Fruit fly (Drosophila melanogaster) whole organism, embryonic: ENCODE data around the gene CG13484.

Source experiments
- CG1024 ChIP-seq: fragments of 200-800 bp; sonication (Bioruptor generic); IDR thresholded peaks from 2 replicates; pipeline ENCODE4 v1.3.6; 2022; ENCODE audit warnings: missing biosample characterization, missing genetic modification characterization
- CG11504 ChIP-seq: fragments of 200-800 bp; sonication (Bioruptor generic); optimal IDR thresholded peaks from 3 replicates; lab custom pipeline; 2019; ENCODE audit warnings: missing biosample characterization, mild to moderate bottlenecking, missing genetic modification characterization, moderate library complexity
- CG11695 ChIP-seq: fragments of 200-800 bp; sonication (Bioruptor generic); IDR thresholded peaks from 3 replicates; pipeline ENCODE4 v1.3.6; 2022; ENCODE audit warnings: missing biosample characterization, missing genetic modification characterization
- CG11696 ChIP-seq: fragments of 200-800 bp; sonication (Bioruptor generic); IDR thresholded peaks from 2 replicates; pipeline ENCODE4 v1.3.6; 2022; ENCODE audit warnings: missing biosample characterization, missing genetic modification characterization
- CG13296 ChIP-seq: fragments of 200-800 bp; sonication (Bioruptor generic); optimal IDR thresholded peaks from 3 replicates; lab custom pipeline; 2018; ENCODE audit warnings: missing biosample characterization, mild to moderate bottlenecking, missing genetic modification characterization
- CG14014 ChIP-seq: fragments of 200-800 bp; sonication (Bioruptor generic); IDR thresholded peaks from 2 replicates; pipeline ENCODE4 v1.3.6; 2022; ENCODE audit warnings: missing biosample characterization, missing genetic modification characterization
- CG14050 ChIP-seq: fragments of 200-800 bp; sonication (Bioruptor generic); IDR thresholded peaks from 3 replicates; pipeline ENCODE4 v1.3.6; 2022; ENCODE audit warnings: missing biosample characterization, missing genetic modification characterization
- CG1647 ChIP-seq: fragments of 200-800 bp; sonication (Bioruptor generic); optimal IDR thresholded peaks from 3 replicates; lab custom pipeline; 2016; ENCODE audit warnings: missing biosample characterization, missing genetic modification characterization
- CG17328 ChIP-seq: fragments of 200-800 bp; sonication (Bioruptor generic); IDR thresholded peaks from 2 replicates; pipeline ENCODE4 v1.3.6; 2022; ENCODE audit warnings: missing biosample characterization, missing genetic modification characterization
- CG17568 ChIP-seq: fragments of 200-800 bp; sonication (Bioruptor generic); optimal IDR thresholded peaks from 2 replicates; lab custom pipeline; 2018; ENCODE audit warnings: missing biosample characterization, mild to moderate bottlenecking, missing genetic modification characterization, moderate library complexity
- CG2678 ChIP-seq: fragments of 200-800 bp; sonication (Bioruptor generic); optimal IDR thresholded peaks from 3 replicates; lab custom pipeline; 2019; ENCODE audit warnings: missing biosample characterization, mild to moderate bottlenecking, missing genetic modification characterization, moderate library complexity
- CG30431 ChIP-seq: fragments of 200-800 bp; sonication (Bioruptor generic); optimal IDR thresholded peaks from 2 replicates; lab custom pipeline; 2017; ENCODE audit warnings: missing biosample characterization, missing genetic modification characterization
- CG5245 ChIP-seq: fragments of 200-800 bp; sonication (Bioruptor generic); optimal IDR thresholded peaks from 3 replicates; lab custom pipeline; 2016; ENCODE audit warnings: missing biosample characterization, missing genetic modification characterization
- CG7556 ChIP-seq: fragments of 200-800 bp; sonication (Bioruptor generic); optimal IDR thresholded peaks from 2 replicates; lab custom pipeline; 2017; ENCODE audit warnings: missing biosample characterization, mild to moderate bottlenecking, missing genetic modification characterization
- CG7987 ChIP-seq: fragments of 200-800 bp; sonication (Bioruptor generic); optimal IDR thresholded peaks from 2 replicates; lab custom pipeline; 2018; ENCODE audit warnings: missing biosample characterization, mild to moderate bottlenecking, missing genetic modification characterization, moderate library complexity
- CG9727 ChIP-seq: fragments of 200-800 bp; sonication (Bioruptor generic); optimal IDR thresholded peaks from 3 replicates; lab custom pipeline; 2017; ENCODE audit warnings: missing biosample characterization, mild to moderate bottlenecking, missing genetic modification characterization
- Chrac-16 ChIP-seq: fragments of 200-800 bp; sonication (Bioruptor generic); optimal IDR thresholded peaks from 3 replicates; lab custom pipeline; 2016; ENCODE audit warnings: missing biosample characterization, missing genetic modification characterization
- Dad ChIP-seq: fragments of 200-800 bp; sonication (Bioruptor generic); optimal IDR thresholded peaks from 3 replicates; lab custom pipeline; 2016; ENCODE audit warnings: missing biosample characterization, missing genetic modification characterization
- Dfd ChIP-seq, 2 experiments: fragments of >200 bp; optimal IDR thresholded peaks; 2 replicates each; lab custom pipeline; 2017; ENCODE audit warnings: missing biosample characterization in 2 of 2, missing genetic modification characterization in 2 of 2
- Doc2 ChIP-seq: fragments of 200-800 bp; sonication (Bioruptor generic); IDR thresholded peaks from 2 replicates; pipeline ENCODE4 v1.3.6; 2022; ENCODE audit warnings: missing biosample characterization, missing genetic modification characterization
- Drgx ChIP-seq: fragments of 200-800 bp; sonication (Bioruptor generic); IDR thresholded peaks from 2 replicates; pipeline ENCODE4 v1.3.6; 2022; ENCODE audit warnings: missing biosample characterization, missing genetic modification characterization
- GATAe ChIP-seq: fragments of 200-800 bp; sonication (Bioruptor generic); conservative IDR thresholded peaks from 2 replicates; pipeline ENCODE4 v1.3.6; 2022; ENCODE audit warnings: missing biosample characterization, missing genetic modification characterization
- HLH3B ChIP-seq: fragments of 200-800 bp; sonication (Bioruptor generic); IDR thresholded peaks from 2 replicates; pipeline ENCODE4 v1.3.6; 2022; ENCODE audit warnings: missing biosample characterization, missing genetic modification characterization
- Hr39 ChIP-seq: fragments of >200 bp; optimal IDR thresholded peaks from 2 replicates; lab custom pipeline; 2017
- Kr ChIP-seq: fragments of 200-800 bp; sonication (Bioruptor generic); optimal IDR thresholded peaks from 2 replicates; lab custom pipeline; 2017; ENCODE audit warnings: missing biosample characterization, mild to moderate bottlenecking, missing genetic modification characterization
- Mrtf ChIP-seq: fragments of 200-800 bp; sonication (Bioruptor generic); IDR thresholded peaks from 3 replicates; pipeline ENCODE4 v1.3.6; 2022; ENCODE audit warnings: missing biosample characterization, missing genetic modification characterization
- NK7.1 ChIP-seq: fragments of 200-800 bp; sonication (Bioruptor generic); optimal IDR thresholded peaks from 3 replicates; lab custom pipeline; 2016; ENCODE audit warnings: missing biosample characterization, missing genetic modification characterization
- Sin3A ChIP-seq: fragments of >200 bp; optimal IDR thresholded peaks from 2 replicates; lab custom pipeline; 2018
- Stat92E ChIP-seq, 3 experiments: fragments of >200 bp in 2 of 3; fragments of 200-800 bp in 1 of 3; sonication (Bioruptor generic) in 1 of 3; optimal IDR thresholded peaks; 2 replicates each; lab custom pipeline; 2017 to 2019; ENCODE audit warnings: missing biosample characterization in 3 of 3, missing genetic modification characterization in 3 of 3, mild to moderate bottlenecking in 1 of 3, moderate library complexity in 1 of 3
- abd-A ChIP-seq: fragments of 200-800 bp; sonication (Bioruptor generic); optimal IDR thresholded peaks from 3 replicates; lab custom pipeline; 2019; ENCODE audit warnings: missing biosample characterization, mild to moderate bottlenecking, missing genetic modification characterization, moderate library complexity
- al ChIP-seq: fragments of 200-800 bp; sonication (Bioruptor generic); IDR thresholded peaks from 2 replicates; pipeline ENCODE4 v1.3.6; 2022; ENCODE audit warnings: missing biosample characterization, missing genetic modification characterization
- cato ChIP-seq: fragments of 200-800 bp; sonication (Bioruptor generic); optimal IDR thresholded peaks from 2 replicates; lab custom pipeline; 2016; ENCODE audit warnings: missing biosample characterization, missing genetic modification characterization, borderline replicate concordance
- caup ChIP-seq: fragments of 200-800 bp; sonication (Bioruptor generic); optimal IDR thresholded peaks from 3 replicates; lab custom pipeline; 2017; ENCODE audit warnings: missing biosample characterization, mild to moderate bottlenecking, missing genetic modification characterization, moderate library complexity; ENCODE audit not compliant: severe bottlenecking
- crc ChIP-seq: fragments of 200-800 bp; sonication (Bioruptor generic); optimal IDR thresholded peaks from 2 replicates; lab custom pipeline; 2016; ENCODE audit warnings: missing biosample characterization, missing genetic modification characterization
- crp ChIP-seq, 2 experiments: fragments of 200-800 bp; sonication (Bioruptor generic); optimal IDR thresholded peaks; 2 replicates in 1 of 2; 3 replicates in 1 of 2; lab custom pipeline; 2017; ENCODE audit warnings: missing biosample characterization in 2 of 2, missing genetic modification characterization in 2 of 2, mild to moderate bottlenecking in 1 of 2, moderate library complexity in 1 of 2
- dati ChIP-seq: fragments of 200-800 bp; sonication (Bioruptor generic); IDR thresholded peaks from 2 replicates; pipeline ENCODE4 v1.3.6; 2022; ENCODE audit warnings: missing biosample characterization, missing genetic modification characterization
- dpn ChIP-seq, 2 experiments: fragments of 200-800 bp; sonication (Bioruptor generic); optimal IDR thresholded peaks; 3 replicates each; lab custom pipeline; 2016; ENCODE audit warnings: missing biosample characterization in 2 of 2, missing genetic modification characterization in 2 of 2
- eve ChIP-seq, 2 experiments: fragments of >200 bp; optimal IDR thresholded peaks; 2 replicates each; lab custom pipeline; 2017; ENCODE audit warnings: missing biosample characterization in 2 of 2, missing genetic modification characterization in 2 of 2
- grau ChIP-seq: fragments of 200-800 bp; optimal IDR thresholded peaks from 3 replicates; lab custom pipeline; 2019; ENCODE audit warnings: missing biosample characterization, mild to moderate bottlenecking, missing genetic modification characterization, moderate library complexity
- inv ChIP-seq: fragments of 200-800 bp; sonication (Bioruptor generic); IDR thresholded peaks from 2 replicates; pipeline ENCODE4 v1.3.6; 2022; ENCODE audit warnings: missing biosample characterization, missing genetic modification characterization; ENCODE audit not compliant: partially characterized antibody
- ken ChIP-seq: fragments of 200-800 bp; sonication (Bioruptor generic); IDR thresholded peaks from 3 replicates; pipeline ENCODE4 v1.3.6; 2022; ENCODE audit warnings: missing biosample characterization, missing genetic modification characterization
- mld ChIP-seq: fragments of 200-800 bp; sonication (Bioruptor generic); IDR thresholded peaks from 3 replicates; pipeline ENCODE4 v1.3.6; 2022; ENCODE audit warnings: missing biosample characterization, missing genetic modification characterization; ENCODE audit not compliant: partially characterized antibody
- otp ChIP-seq: fragments of 200-800 bp; sonication (Bioruptor generic); IDR thresholded peaks from 3 replicates; pipeline ENCODE4, ENCODE4 v1.3.6; 2022; ENCODE audit warnings: missing biosample characterization, missing genetic modification characterization
- sens ChIP-seq: fragments of 200-800 bp; sonication (Bioruptor generic); peaks from one replicate; lab custom pipeline; 2016; ENCODE audit warnings: missing biosample characterization, missing genetic modification characterization
- sima ChIP-seq: fragments of 200-800 bp; sonication (Bioruptor generic); optimal IDR thresholded peaks from 2 replicates; lab custom pipeline; 2016; ENCODE audit warnings: missing biosample characterization, missing genetic modification characterization
- trh ChIP-seq: fragments of 200-800 bp; sonication (Bioruptor generic); optimal IDR thresholded peaks from 2 replicates; lab custom pipeline; 2016; ENCODE audit warnings: missing biosample characterization, missing genetic modification characterization
- ttk ChIP-seq: fragments of 200-800 bp; sonication (Bioruptor generic); IDR thresholded peaks from 2 replicates; pipeline ENCODE4 v2.1.2; 2022; ENCODE audit warnings: missing biosample characterization, missing genetic modification characterization
- vvl ChIP-seq: fragments of 200-800 bp; sonication (Bioruptor generic); IDR thresholded peaks from 2 replicates; pipeline ENCODE4 v1.3.6; 2022; ENCODE audit warnings: missing biosample characterization, missing genetic modification characterization
- wek ChIP-seq: fragments of 200-800 bp; sonication (Bioruptor generic); optimal IDR thresholded peaks from 3 replicates; lab custom pipeline; 2018; ENCODE audit warnings: missing biosample characterization, mild to moderate bottlenecking, missing genetic modification characterization, moderate library complexity
- zen ChIP-seq: fragments of 200-800 bp; sonication (Bioruptor generic); optimal IDR thresholded peaks from 3 replicates; lab custom pipeline; 2018; ENCODE audit warnings: missing biosample characterization, mild to moderate bottlenecking, missing genetic modification characterization, moderate library complexity

Gene CG13484

dm6 chr3L:14050944-14051548 lies 1.8 kb downstream of the CG13484 start, which contains the start of gene CG6833 (continued):
- TF ChIP-seq otp (GFP tag; lab: Robert Waterston, UW): 0 out of 3 replicates have a peak, but pooled peaks have one; percentile 66
- peak; percentile 64 for TF ChIP-seq CG30431 (GFP tag; lab: Kevin White, UChicago)
- TF ChIP-seq grau (tag; lab: Kevin White, UChicago): peak; percentile 59
- peak; percentile 0 for TF ChIP-seq sima (GFP tag; lab: Kevin White, UChicago)
- TF ChIP-seq zen (tag; lab: Kevin White, UChicago): peak; percentile 65
- TF ChIP-seq CG1647 (GFP tag; lab: Kevin White, UChicago): peak; percentile 84
- no peak for TF ChIP-seq inv (GFP tag; lab: Robert Waterston, UW)
- TF ChIP-seq CG11695 (GFP tag; lab: Robert Waterston, UW): 0 out of 3 replicates have a peak, but pooled peaks have one; percentile 29
- TF ChIP-seq Chrac-16 (GFP tag; lab: Kevin White, UChicago): peak; percentile 51
- no peak for TF ChIP-seq CG17568 (GFP tag; lab: Kevin White, UChicago)
- peak; percentile 91 for TF ChIP-seq vvl (GFP tag; lab: Robert Waterston, UW)
- TF ChIP-seq wek: peak; percentile 19
- TF ChIP-seq CG2678 (tag; lab: Kevin White, UChicago): peak; percentile 69
- TF ChIP-seq GATAe (GFP tag; lab: Robert Waterston, UW): no peak; the same call in 1 of the 2 replicates
- no peak for TF ChIP-seq Kr (GFP tag; lab: Kevin White, UChicago)
- TF ChIP-seq CG7556 (GFP tag; lab: Kevin White, UChicago): peak; percentile 4
- peak; percentile 58 for TF ChIP-seq CG17328 (GFP tag; lab: Robert Waterston, UW)
- TF ChIP-seq CG14014: peak; percentile 78
- no peak for TF ChIP-seq crc (GFP tag; lab: Kevin White, UChicago)
- TF ChIP-seq sens (GFP tag; lab: Kevin White, UChicago): peak; percentile 86
- peak; percentile 67 for TF ChIP-seq CG7987 (GFP tag; lab: Kevin White, UChicago)
- TF ChIP-seq eve (GFP tag; optimal IDR thresholded peaks at IDR 0.05; lab: Kevin White, UChicago): no peak
- no peak for TF ChIP-seq mld (GFP tag; lab: Robert Waterston, UW)
- TF ChIP-seq crp (GFP tag; optimal IDR thresholded peaks at IDR 0.05; lab: Kevin White, UChicago): peak in 1 of 2 experiments; percentile 9
- peak; percentile 77; the same call in 2 of the 3 replicates for TF ChIP-seq Mrtf (GFP tag; lab: Robert Waterston, UW)
- peak; percentile 48 for TF ChIP-seq Sin3A (lab: Kevin White, UChicago)
- TF ChIP-seq trh (GFP tag; lab: Kevin White, UChicago): no peak
- TF ChIP-seq CG9727 (GFP tag; lab: Kevin White, UChicago): peak; percentile 42
- no peak; the same call in 1 of the 2 replicates for TF ChIP-seq CG1024 (GFP tag; lab: Robert Waterston, UW)
- no peak for TF ChIP-seq Hr39
- peak; percentile 68 for TF ChIP-seq HLH3B
- peak; percentile 69; the same call in 1 of the 2 replicates for TF ChIP-seq ttk
- TF ChIP-seq CG14050 (GFP tag; lab: Robert Waterston, UW): peak; percentile 52; the same call in 2 of the 3 replicates
- no peak for TF ChIP-seq abd-A (tag; lab: Kevin White, UChicago)
- TF ChIP-seq CG11504 (tag; lab: Kevin White, UChicago): peak; percentile 72
- TF ChIP-seq NK7.1 (GFP tag; lab: Kevin White, UChicago): peak; percentile 78
- TF ChIP-seq CG13296 (GFP tag; lab: Kevin White, UChicago): peak; percentile 41
- TF ChIP-seq Dfd (GFP tag; optimal IDR thresholded peaks at IDR 0.05; lab: Kevin White, UChicago): no peak
- TF ChIP-seq dati (GFP tag; lab: Robert Waterston, UW): peak; percentile 62; the same call in 1 of the 2 replicates
- TF ChIP-seq Drgx (GFP tag; lab: Robert Waterston, UW): peak; percentile 57
- no peak for TF ChIP-seq Stat92E (GFP tag; optimal IDR thresholded peaks at IDR 0.05; lab: Kevin White, UChicago)
- TF ChIP-seq CG11696 (GFP tag; lab: Robert Waterston, UW): no peak
- no peak for TF ChIP-seq Doc2 (GFP tag; lab: Robert Waterston, UW)
- TF ChIP-seq Dad (GFP tag; lab: Kevin White, UChicago): peak; percentile 18
- peak; percentile 87 for TF ChIP-seq ken (GFP tag; lab: Robert Waterston, UW)
- peak; percentile 8 for TF ChIP-seq cato (GFP tag; lab: Kevin White, UChicago)
- peak; percentile 73 for TF ChIP-seq dpn (GFP tag; optimal IDR thresholded peaks at IDR 0.05; lab: Kevin White, UChicago)
- TF ChIP-seq al (GFP tag; lab: Robert Waterston, UW): peak; percentile 64
- peak; percentile 74 for TF ChIP-seq CG5245 (GFP tag; lab: Kevin White, UChicago)
- TF ChIP-seq caup (GFP tag; lab: Kevin White, UChicago): peak; percentile 70
